Fruit fly (Drosophila melanogaster) Kc167 (cell line): ENCODE data around the gene rempA.

Experiments
- Myc ChIP-seq: fragments of >200 bp; optimal IDR thresholded peaks from 2 replicates; lab custom pipeline; 2017; ENCODE audit warnings: missing external identifiers
- Sin3A ChIP-seq: fragments of >200 bp; optimal IDR thresholded peaks from 2 replicates; lab custom pipeline; 2018; ENCODE audit warnings: missing external identifiers
- h ChIP-seq: fragments of >200 bp; optimal IDR thresholded peaks from 3 replicates; lab custom pipeline; 2018; ENCODE audit warnings: missing external identifiers
- insv ChIP-seq: fragments of >200 bp; optimal IDR thresholded peaks from 3 replicates; lab custom pipeline; 2018; ENCODE audit warnings: missing external identifiers
- psq ChIP-seq: fragments of >200 bp; optimal IDR thresholded peaks from 2 replicates; lab custom pipeline; 2017; ENCODE audit warnings: missing external identifiers
- ttk ChIP-seq: sonication (Bioruptor generic); optimal IDR thresholded peaks from 2 replicates; lab custom pipeline; 2017; ENCODE audit warnings: missing external identifiers

Gene rempA

DNA sequence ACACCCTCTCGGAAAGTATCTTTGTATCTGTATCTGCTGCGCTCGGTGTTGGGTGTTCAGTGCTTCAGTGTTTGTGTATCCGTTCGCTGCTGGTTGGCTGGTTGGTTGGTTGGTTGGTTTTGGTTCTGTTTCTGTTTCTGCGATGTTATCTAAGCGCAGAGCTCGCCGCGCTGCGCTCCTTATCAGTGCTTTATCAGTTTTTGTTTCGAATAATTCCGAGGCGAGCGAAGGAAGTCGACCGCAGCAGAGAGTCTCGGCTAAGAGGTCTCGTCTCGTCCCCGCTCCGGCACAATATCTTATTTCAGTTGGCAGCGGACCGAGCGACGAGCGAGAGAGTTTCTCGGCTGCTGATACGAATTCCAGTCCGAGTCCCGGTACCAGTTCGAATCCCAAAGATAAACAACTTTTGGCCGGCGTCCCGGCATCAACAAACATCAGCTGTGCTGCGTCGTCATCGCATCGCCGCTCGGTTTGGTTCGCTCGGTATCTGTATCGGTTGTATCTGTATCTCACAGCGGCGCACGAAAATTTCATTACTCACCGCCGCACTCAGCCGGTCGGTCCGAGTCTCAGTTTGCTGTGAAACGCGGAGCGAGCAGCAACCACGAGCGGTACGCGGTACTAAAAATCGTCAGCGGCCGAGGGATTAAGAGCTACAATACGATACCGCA is 36.8 kb downstream of the rempA start:
- TF ChIP-seq insv (no peak), psq (lab: Kevin White, UChicago) (no peak), Sin3A (lab: Kevin White, UChicago) (no peak), ttk (lab: Kevin White, UChicago) (no peak), Myc (lab: Kevin White, UChicago) (no peak), h (lab: Kevin White, UChicago) (no peak)

DNA sequence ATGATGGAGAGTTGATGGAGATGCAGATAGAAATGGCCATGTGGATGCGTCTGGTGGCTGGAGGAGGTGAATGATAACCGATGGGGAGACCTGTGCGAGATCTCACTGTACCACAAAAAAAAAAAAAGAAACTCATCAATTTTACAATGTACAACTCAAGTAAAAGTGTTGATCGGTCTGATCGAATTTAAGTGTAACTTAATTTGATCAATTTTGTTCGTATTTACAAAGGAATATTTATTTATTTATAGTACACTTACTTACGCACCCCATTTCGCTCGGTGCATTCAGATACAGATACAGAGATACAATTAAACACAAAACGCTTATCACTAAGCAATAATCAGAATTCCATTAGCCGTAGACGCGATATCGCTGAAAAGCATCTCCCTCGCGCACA is 37.4 kb downstream of the rempA start:
- no peak for TF ChIP-seq Sin3A (lab: Kevin White, UChicago)
- TF ChIP-seq psq (lab: Kevin White, UChicago) = no peak
- no peak for TF ChIP-seq Myc (lab: Kevin White, UChicago)
- no peak for TF ChIP-seq insv
- no peak for TF ChIP-seq ttk (lab: Kevin White, UChicago)
- TF ChIP-seq h (lab: Kevin White, UChicago) = no peak

DNA sequence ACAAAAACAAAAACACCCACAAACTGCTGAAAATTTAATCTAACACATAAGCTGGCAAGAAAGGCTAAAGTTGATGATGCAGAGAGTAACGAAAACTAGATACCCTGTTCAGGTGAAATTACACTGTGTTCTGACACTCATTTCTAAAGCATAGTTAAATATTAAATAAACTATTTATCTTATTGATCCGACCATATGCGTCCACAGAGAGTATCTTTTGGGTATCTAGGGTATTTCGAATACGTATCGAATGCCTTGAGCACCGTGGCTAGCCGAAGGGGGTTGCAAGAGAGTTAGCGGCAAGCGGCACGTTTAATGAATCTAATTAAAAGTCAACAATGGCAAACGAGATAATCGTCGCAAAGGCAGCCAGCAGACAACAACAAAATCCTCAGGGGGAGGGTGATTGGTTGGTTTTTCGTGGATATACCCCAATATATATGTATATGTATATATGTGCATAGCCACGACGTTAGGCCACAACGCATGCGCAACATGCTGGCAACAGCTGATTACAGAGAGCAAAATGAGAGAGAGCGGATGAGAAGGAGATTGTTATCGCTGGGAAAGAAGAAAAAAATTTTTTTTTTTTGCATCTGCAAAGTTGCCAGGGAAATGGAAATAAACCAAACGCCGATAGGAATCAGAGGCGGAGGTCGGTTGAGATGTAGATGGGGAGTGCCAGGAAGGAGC is 38.0 kb downstream of the rempA start:
- TF ChIP-seq Myc (lab: Kevin White, UChicago) = no peak

DNA sequence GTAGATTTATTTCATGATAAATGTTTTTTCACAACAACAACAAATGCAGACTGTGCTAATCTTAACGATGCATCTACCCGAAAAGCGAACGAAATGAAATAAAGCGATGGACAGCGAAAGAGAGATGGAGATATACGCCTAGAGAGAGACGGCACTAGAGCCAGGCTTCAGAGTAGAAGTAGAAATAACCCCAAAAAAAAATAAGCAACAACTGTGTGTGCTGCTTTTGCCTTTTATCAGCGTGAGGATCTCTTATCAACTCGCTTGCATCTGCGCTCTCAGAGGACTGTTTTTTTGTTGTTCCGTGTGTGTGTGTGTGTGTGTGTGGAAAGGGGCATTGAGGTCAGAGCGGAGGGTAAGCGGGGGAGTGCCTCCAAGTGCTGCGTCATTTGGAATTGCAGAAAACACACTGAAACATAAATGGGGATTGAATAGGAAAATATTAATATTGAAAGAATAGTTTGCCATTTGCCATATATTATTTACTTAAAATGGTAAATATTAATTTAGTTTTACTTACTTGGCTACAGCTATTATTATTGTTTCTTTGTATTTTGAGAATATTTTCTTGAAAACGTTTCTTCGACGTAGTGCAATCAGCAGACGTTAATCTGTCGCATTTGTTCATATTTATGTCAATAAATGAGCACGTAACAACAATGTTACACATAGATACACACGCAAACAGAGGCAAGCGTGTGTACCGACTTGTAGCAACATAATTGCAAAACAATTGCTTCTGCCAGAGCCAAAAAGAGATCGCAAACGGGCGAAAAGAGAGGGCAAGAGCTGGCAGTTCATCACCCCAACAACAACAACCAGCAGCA is 38.9 kb downstream of the rempA start:
- TF ChIP-seq psq (lab: Kevin White, UChicago) = no peak
- no peak for TF ChIP-seq Sin3A (lab: Kevin White, UChicago)
- TF ChIP-seq h (lab: Kevin White, UChicago) = no peak
- no peak for TF ChIP-seq ttk (lab: Kevin White, UChicago)
- no peak for TF ChIP-seq insv
- TF ChIP-seq Myc (lab: Kevin White, UChicago) = no peak

DNA sequence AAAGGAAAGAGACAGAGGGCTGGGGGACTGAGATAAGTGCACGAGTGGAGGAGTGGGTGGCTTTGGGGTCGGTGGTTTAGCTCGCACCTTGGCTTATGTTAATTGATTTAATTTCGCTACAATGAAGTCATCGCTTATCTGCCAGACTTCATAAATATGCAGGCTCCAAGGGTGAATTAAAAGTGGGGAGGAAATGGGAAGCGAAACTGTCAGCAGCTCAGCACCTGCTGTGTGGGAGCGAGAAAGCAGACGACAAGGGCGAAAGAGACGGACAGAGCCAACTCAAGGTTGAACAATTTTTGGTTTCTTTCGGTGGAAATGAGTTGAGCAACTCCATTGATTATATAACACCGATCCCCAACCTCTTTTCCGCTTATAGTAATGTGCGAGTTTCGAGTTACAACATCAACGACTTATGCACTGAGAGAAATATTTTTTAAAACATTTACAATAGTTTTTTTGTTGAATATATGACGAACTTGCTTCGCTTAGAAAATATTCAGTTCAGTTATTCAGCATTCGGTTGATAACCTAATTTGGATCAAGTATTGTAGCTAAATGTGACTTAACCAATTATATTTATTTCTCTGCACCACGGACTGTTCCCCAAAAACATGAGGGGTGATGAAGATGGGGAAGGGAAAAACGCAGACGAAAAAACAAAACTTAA is 39.6 kb downstream of the rempA start:
- TF ChIP-seq Myc (lab: Kevin White, UChicago) = no peak
- no peak for TF ChIP-seq insv
- no peak for TF ChIP-seq ttk (lab: Kevin White, UChicago)
- TF ChIP-seq psq (lab: Kevin White, UChicago) = no peak
- no peak for TF ChIP-seq h (lab: Kevin White, UChicago)

DNA sequence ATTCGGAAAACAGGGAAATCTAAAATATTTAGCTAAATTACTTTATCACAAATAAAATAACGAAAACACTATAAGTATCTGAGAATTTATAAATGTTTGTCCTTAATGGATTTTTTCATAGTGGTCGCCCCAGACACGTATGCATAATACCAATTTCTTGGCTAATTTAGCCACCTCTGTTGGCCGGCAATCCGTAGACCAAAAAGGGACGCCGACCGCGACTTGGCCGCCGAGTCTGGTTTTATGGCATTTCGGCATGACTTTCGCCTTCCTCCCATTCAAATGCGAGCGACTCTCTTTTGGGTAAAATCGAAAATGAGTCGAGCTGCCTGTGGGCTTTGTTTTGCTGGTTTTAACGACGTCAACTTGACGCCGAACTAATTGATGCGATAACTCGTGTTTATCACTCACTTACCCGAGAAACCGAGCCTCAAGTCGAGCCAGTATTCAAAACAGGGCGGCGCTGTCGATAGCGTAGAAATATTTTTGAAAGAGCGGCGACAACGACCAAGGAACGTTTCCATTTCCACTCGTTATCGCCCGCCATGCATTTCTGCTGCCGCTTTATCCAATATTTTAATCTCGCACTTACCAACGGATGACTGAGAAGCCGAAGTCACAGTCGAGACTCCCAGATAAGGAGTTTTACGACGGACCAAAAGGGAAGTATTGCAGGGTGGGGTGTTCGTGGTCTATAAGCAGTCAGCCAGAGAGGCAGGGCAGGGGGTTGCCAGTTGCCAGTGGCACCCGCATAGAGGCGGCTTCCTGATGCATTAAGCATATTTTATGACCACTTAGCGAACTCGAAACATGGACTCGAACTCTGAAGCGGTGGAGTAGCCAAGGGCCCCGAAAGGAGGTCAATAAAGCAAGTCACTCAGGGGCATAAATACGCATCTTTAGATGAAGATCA is 40.9 kb downstream of the rempA start:
- no peak for TF ChIP-seq psq (lab: Kevin White, UChicago)

DNA sequence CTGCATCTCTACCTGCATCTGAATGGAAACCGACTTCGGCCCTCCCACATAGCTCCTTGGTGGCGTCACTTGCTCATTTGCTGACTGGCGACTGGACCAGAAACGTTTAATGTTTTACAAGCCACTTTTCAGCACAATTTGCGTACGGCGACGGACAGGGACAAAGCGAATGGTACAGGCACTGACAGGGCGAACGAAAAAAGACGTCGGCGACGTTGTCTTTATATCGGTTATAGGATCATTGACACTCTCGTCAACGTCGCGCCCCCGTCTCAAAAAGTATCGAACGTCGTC is 41.5 kb downstream of the rempA start:
- TF ChIP-seq psq (lab: Kevin White, UChicago) (no peak), insv (no peak), h (lab: Kevin White, UChicago) (no peak), Myc (lab: Kevin White, UChicago) (no peak), ttk (lab: Kevin White, UChicago) (no peak)

DNA sequence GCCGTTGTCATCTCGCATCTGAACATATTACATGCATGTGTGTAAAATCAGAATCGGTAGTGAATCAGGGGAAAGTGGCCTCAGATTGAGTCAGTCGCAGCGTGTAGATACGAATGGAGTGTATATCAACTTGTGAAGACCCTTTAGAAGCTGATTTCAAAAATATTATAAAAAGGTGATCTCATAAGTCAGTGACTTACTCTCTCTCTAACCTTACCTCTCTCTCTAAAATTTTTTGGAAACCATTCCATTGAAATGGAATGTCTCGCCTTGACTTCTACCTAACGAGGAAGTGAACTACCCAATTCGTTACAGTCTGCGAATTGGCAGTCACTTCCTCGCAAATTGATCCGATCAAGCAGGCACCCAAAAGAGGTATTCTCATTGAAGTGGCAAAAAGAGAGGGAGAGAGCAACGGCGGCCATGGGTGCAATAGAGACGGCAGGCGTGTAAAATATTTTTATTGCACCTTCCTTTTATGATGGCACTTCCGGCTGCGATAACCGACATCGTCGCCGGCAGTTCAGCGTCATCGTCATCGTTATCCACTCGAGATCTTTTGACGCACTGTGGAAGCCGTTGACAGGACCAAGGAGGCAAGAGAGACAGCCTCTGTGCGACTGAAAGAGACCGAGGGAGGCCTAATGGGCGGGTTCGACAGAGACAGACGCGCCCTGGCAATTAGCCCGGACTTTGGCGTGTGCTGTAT is 42.0 kb downstream of the rempA start:
- TF ChIP-seq Myc (lab: Kevin White, UChicago) (no peak), ttk (lab: Kevin White, UChicago) (no peak), Sin3A (lab: Kevin White, UChicago) (no peak), h (lab: Kevin White, UChicago) (no peak), psq (lab: Kevin White, UChicago) (no peak), insv (no peak)

DNA sequence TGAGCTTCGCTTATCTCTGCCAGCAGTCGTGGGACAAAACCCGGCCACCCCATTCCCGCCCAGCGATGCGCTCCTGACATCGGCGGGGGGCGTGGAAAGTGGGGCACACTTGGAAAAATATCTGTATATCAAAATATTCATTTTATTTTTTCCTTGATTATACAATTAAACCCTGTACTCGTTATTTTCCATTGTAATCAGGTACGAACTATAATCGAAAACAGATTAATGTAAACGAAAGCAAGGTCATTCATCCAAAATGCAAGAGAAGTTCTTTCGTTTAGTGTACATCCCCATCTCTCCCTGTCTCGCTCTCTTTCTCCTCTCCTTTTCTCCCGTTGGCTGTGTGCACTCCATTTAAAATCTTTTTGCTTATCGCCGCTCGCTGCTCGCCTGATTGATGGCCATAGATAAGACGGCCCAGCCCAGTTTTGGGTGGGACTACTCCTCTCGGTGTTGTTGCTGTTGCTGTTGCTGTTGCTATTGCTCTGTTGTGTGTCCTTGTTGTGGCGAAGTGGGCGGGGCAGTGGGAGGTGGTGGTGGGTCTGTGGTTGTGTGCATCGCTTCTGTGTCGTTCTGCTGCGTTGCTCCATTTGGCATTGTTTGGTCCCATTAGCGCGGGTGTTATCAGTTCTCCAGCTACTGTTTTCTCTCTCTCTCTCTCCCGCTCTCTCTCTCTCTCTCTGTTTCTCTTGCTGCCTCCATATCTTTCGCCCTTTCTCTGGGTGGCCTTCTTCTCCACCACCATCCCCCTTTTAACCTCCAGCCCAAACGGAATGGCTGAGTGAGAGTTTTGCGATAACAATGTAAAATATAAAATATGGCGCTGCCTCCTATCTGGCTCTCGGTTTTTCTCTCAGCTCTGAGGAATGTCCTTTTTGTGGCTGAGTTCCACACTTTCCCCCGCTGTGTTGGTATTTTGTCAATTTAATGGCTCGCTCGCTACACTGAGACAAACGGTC is 43.8 kb downstream of the rempA start:
- TF ChIP-seq Sin3A (lab: Kevin White, UChicago) (no peak), psq (lab: Kevin White, UChicago) (no peak), Myc (lab: Kevin White, UChicago) (no peak), h (lab: Kevin White, UChicago) (no peak), insv (no peak), ttk (lab: Kevin White, UChicago) (no peak)
